Worm (Caenorhabditis elegans) whole organism, L2 larva: Measurements from ENCODE around the gene zmp-1.
A peak's percentile ranks its signal among the peaks of the same experiment; 100 is the strongest.

Experiments
- C34F6.9 ChIP-seq: fragments of 150-350 bp; optimal IDR thresholded peaks from 2 replicates; lab custom pipeline; 2014; ENCODE audit warnings: missing biosample characterization, missing genetic modification characterization
- F13H6.1 ChIP-seq: sonication (generic microtip); optimal IDR thresholded peaks from 2 replicates; lab custom pipeline; 2016; ENCODE audit warnings: missing genetic modification characterization, missing compliant biosample characterization
- R02D3.7 ChIP-seq: fragments of 150-350 bp; optimal IDR thresholded peaks from 2 replicates; lab custom pipeline; 2014; ENCODE audit warnings: missing biosample characterization, missing genetic modification characterization
- Y55F3AM.14 ChIP-seq: fragments of 200-800 bp; sonication (Bioruptor generic); optimal IDR thresholded peaks from 2 replicates; lab custom pipeline; 2018; ENCODE audit warnings: mild to moderate bottlenecking, missing genetic modification characterization, missing compliant biosample characterization
- aly-2 ChIP-seq: fragments of 150-350 bp; optimal IDR thresholded peaks from 2 replicates; lab custom pipeline; 2014; ENCODE audit warnings: missing biosample characterization, missing genetic modification characterization
- ama-1 ChIP-seq: fragments of 150-350 bp; optimal IDR thresholded peaks from 2 replicates; lab custom pipeline; 2018; ENCODE audit warnings: inconsistent platforms
- blmp-1 ChIP-seq: sonication (generic microtip); optimal IDR thresholded peaks from 2 replicates; lab custom pipeline; 2017; ENCODE audit warnings: missing genetic modification characterization, mild to moderate bottlenecking, missing compliant biosample characterization, antibody characterized with exemption, moderate library complexity; ENCODE audit not compliant: insufficient read depth
- ceh-16 ChIP-seq: fragments of 150-350 bp; optimal IDR thresholded peaks from 2 replicates; lab custom pipeline; 2014; ENCODE audit warnings: missing biosample characterization, missing genetic modification characterization
- ceh-82 ChIP-seq: fragments of 150-350 bp; optimal IDR thresholded peaks from 2 replicates; lab custom pipeline; 2014; ENCODE audit warnings: missing biosample characterization, missing genetic modification characterization
- crh-2 ChIP-seq: sonication (generic microtip); optimal IDR thresholded peaks from 2 replicates; lab custom pipeline; 2017; ENCODE audit warnings: missing biosample characterization, missing genetic modification characterization
- dmd-4 ChIP-seq: sonication (generic microtip); optimal IDR thresholded peaks from 2 replicates; lab custom pipeline; 2017; ENCODE audit warnings: missing biosample characterization, missing genetic modification characterization
- egl-27 ChIP-seq: sonication (generic microtip); optimal IDR thresholded peaks from 3 replicates; lab custom pipeline; 2017; ENCODE audit warnings: missing biosample characterization, missing genetic modification reagents, missing genetic modification characterization
- elt-1 ChIP-seq: fragments of 150-350 bp; optimal IDR thresholded peaks from 2 replicates; lab custom pipeline; 2014; ENCODE audit warnings: missing biosample characterization, missing genetic modification characterization
- fos-1 ChIP-seq: fragments of 150-350 bp; optimal IDR thresholded peaks from 2 replicates; lab custom pipeline; 2014; ENCODE audit warnings: missing biosample characterization, missing genetic modification characterization
- lin-13 ChIP-seq: fragments of 150-350 bp; optimal IDR thresholded peaks from 2 replicates; lab custom pipeline; 2014; ENCODE audit warnings: missing biosample characterization, missing genetic modification reagents, missing genetic modification characterization
- lsy-2 ChIP-seq, 2 experiments: fragments of 150-350 bp in 1 of 2; sonication (generic microtip) in 1 of 2; optimal IDR thresholded peaks; 2 replicates each; lab custom pipeline; 2014 to 2017; ENCODE audit warnings: missing biosample characterization in 2 of 2, missing genetic modification characterization in 2 of 2
- mab-5 ChIP-seq: fragments of 150-350 bp; optimal IDR thresholded peaks from 2 replicates; lab custom pipeline; 2014; ENCODE audit warnings: missing biosample characterization, missing genetic modification characterization
- nhr-10 ChIP-seq: sonication (generic microtip); optimal IDR thresholded peaks from 2 replicates; lab custom pipeline; 2017; ENCODE audit warnings: missing biosample characterization, missing genetic modification characterization
- nhr-12 ChIP-seq: fragments of 150-350 bp; optimal IDR thresholded peaks from 2 replicates; lab custom pipeline; 2014; ENCODE audit warnings: missing biosample characterization, missing genetic modification characterization
- nhr-129 ChIP-seq: fragments of 150-350 bp; optimal IDR thresholded peaks from 2 replicates; lab custom pipeline; 2014; ENCODE audit warnings: missing biosample characterization, missing genetic modification characterization
- nhr-21 ChIP-seq: fragments of 150-350 bp; optimal IDR thresholded peaks from 2 replicates; lab custom pipeline; 2014; ENCODE audit warnings: missing biosample characterization, missing genetic modification characterization
- nhr-23 ChIP-seq: fragments of 150-350 bp; optimal IDR thresholded peaks from 2 replicates; lab custom pipeline; 2014; ENCODE audit warnings: missing biosample characterization, missing genetic modification reagents, missing genetic modification characterization
- nhr-77 ChIP-seq: fragments of 150-350 bp; optimal IDR thresholded peaks from 2 replicates; lab custom pipeline; 2014; ENCODE audit warnings: missing biosample characterization, missing genetic modification characterization
- peb-1 ChIP-seq: fragments of 150-350 bp; optimal IDR thresholded peaks from 2 replicates; lab custom pipeline; 2014; ENCODE audit warnings: missing biosample characterization, missing genetic modification characterization
- sem-4 ChIP-seq: fragments of 150-350 bp; optimal IDR thresholded peaks from 2 replicates; lab custom pipeline; 2014; ENCODE audit warnings: missing biosample characterization, missing genetic modification reagents, missing genetic modification characterization
- skn-1 ChIP-seq: sonication (generic microtip); optimal IDR thresholded peaks from 2 replicates; lab custom pipeline; 2017; ENCODE audit warnings: missing biosample characterization, missing genetic modification characterization
- sma-3 ChIP-seq: sonication (generic microtip); optimal IDR thresholded peaks from 2 replicates; lab custom pipeline; 2016; ENCODE audit warnings: missing genetic modification reagents, missing genetic modification characterization, missing compliant biosample characterization
- sma-9 ChIP-seq, 2 experiments: fragments of 150-350 bp in 1 of 2; sonication (generic microtip) in 1 of 2; optimal IDR thresholded peaks; 2 replicates each; lab custom pipeline; 2014 to 2016; ENCODE audit warnings: missing genetic modification characterization in 2 of 2, mild to moderate bottlenecking in 1 of 2, missing biosample characterization in 1 of 2, missing compliant biosample characterization in 1 of 2, missing genetic modification reagents in 1 of 2, moderate library complexity in 1 of 2
- snpc-4 ChIP-seq: fragments of 150-350 bp; optimal IDR thresholded peaks from 2 replicates; lab custom pipeline; 2014; ENCODE audit warnings: missing biosample characterization, missing genetic modification characterization
- unc-55 ChIP-seq: fragments of 150-350 bp; sonication (generic microtip); optimal IDR thresholded peaks from 3 replicates; lab custom pipeline; 2014; ENCODE audit warnings: missing biosample characterization, missing genetic modification reagents, missing genetic modification characterization
- unc-62 ChIP-seq: fragments of 150-350 bp; optimal IDR thresholded peaks from 2 replicates; lab custom pipeline; 2014; ENCODE audit warnings: missing biosample characterization, missing genetic modification reagents, missing genetic modification characterization
- ztf-1 ChIP-seq: fragments of 200-800 bp; sonication (Bioruptor generic); conservative IDR thresholded peaks from 2 replicates; pipeline ENCODE4 v1.3.6; 2022; ENCODE audit warnings: missing genetic modification characterization, missing compliant biosample characterization
- ztf-4 ChIP-seq: fragments of 150-350 bp; optimal IDR thresholded peaks from 2 replicates; lab custom pipeline; 2014; ENCODE audit warnings: missing biosample characterization, missing genetic modification characterization

zmp-1 gene

ce11 chrIII:5965839-5966463, 33.2 kb upstream of the zmp-1 start, which contains the start of gene dct-6:
Gene dct-6, plus strand, starts transcription at chrIII:5966413.
- TF ChIP-seq egl-27 (tag; lab: Kevin White, UChicago) (no peak), sma-3 (GFP tag; lab: Kevin White, UChicago) (no peak), elt-1 (tag; lab: Kevin White, UChicago) (no peak), fos-1 (peak; percentile 79)
- TF ChIP-seq, all 48 proteins: peak for 1

ce11 chrIII:5965368-5965767, 32.6 kb upstream of the zmp-1 start:
- TF ChIP-seq ceh-16, result peak; percentile 87
- no peak for TF ChIP-seq crh-2

- TF ChIP-seq fos-1 (peak; percentile 41), ceh-16 (peak; percentile 51), F13H6.1 (peak; percentile 11), ztf-1 (no peak), nhr-129 (tag; lab: Kevin White, UChicago) (peak; percentile 6), ztf-4 (tag; lab: Kevin White, UChicago) (no peak)
These were observed 31.4 kb upstream of the zmp-1 start for ce11 chrIII:5964058-5964632.

- TF ChIP-seq ceh-82 (tag; lab: Kevin White, UChicago), result no peak
- TF ChIP-seq, all 48 proteins: peak for 0
These were observed 28.8 kb upstream of the zmp-1 start for ce11 chrIII:5961560-5961959.

- peak; percentile 0 for TF ChIP-seq unc-55 (GFP tag; lab: Kevin White, UChicago)
- no peak for TF ChIP-seq F13H6.1
- peak; percentile 13 for TF ChIP-seq fos-1
- no peak for TF ChIP-seq nhr-21
- peak in 1 of 2 experiments; percentile 7 for TF ChIP-seq lsy-2 (tag; optimal IDR thresholded peaks at IDR 0.05; lab: Kevin White, UChicago)
- TF ChIP-seq C34F6.9 (tag; lab: Kevin White, UChicago), result no peak
These were observed 26.3 kb upstream of the zmp-1 start for ce11 chrIII:5959049-5959448.

- TF ChIP-seq C34F6.9 (tag; lab: Kevin White, UChicago), result peak; percentile 58
- peak; percentile 10 for TF ChIP-seq ama-1 (lab: Kevin White, UChicago)
- no peak for TF ChIP-seq egl-27 (tag; lab: Kevin White, UChicago)
- TF ChIP-seq unc-55 (GFP tag; lab: Kevin White, UChicago), result peak; percentile 59
- no peak for TF ChIP-seq snpc-4 (tag; lab: Kevin White, UChicago)
- no peak for TF ChIP-seq fos-1
- peak in 1 of 2 experiments; percentile 37 for TF ChIP-seq lsy-2 (tag; optimal IDR thresholded peaks at IDR 0.05; lab: Kevin White, UChicago)
- no peak for TF ChIP-seq nhr-77 (tag; lab: Kevin White, UChicago)
- peak; percentile 5 for TF ChIP-seq lin-13 (GFP tag; lab: Kevin White, UChicago)
- no peak for TF ChIP-seq nhr-23 (tag; lab: Kevin White, UChicago)
- TF ChIP-seq R02D3.7, result no peak
- no peak for TF ChIP-seq dmd-4 (tag; lab: Kevin White, UChicago)
- TF ChIP-seq aly-2 (tag; lab: Kevin White, UChicago), result no peak
- TF ChIP-seq, all 48 proteins: peak for 5
These were observed 25.6 kb upstream of the zmp-1 start, which contains the start of the genes nono-1 and nop-1 for ce11 chrIII:5958172-5958886. Gene nono-1, minus strand, starts transcription at chrIII:5958246. Gene nop-1, plus strand, starts transcription at chrIII:5958722.

- no peak for TF ChIP-seq peb-1 (tag; lab: Kevin White, UChicago)
- TF ChIP-seq nhr-12, result no peak
- no peak for TF ChIP-seq skn-1 (tag; lab: Kevin White, UChicago)
- TF ChIP-seq Y55F3AM.14 (GFP tag; lab: Kevin White, UChicago), result no peak
- no peak for TF ChIP-seq blmp-1 (tag; lab: Kevin White, UChicago)
- TF ChIP-seq mab-5 (tag; lab: Kevin White, UChicago), result no peak
- no peak for TF ChIP-seq nhr-10
- TF ChIP-seq lin-13 (GFP tag; lab: Kevin White, UChicago), result no peak
- TF ChIP-seq sma-9 (GFP tag; optimal IDR thresholded peaks at IDR 0.05; lab: Kevin White, UChicago), result no peak
- TF ChIP-seq sma-9 (tag; optimal IDR thresholded peaks at IDR 0.05; lab: Kevin White, UChicago), result no peak
- TF ChIP-seq aly-2 (tag; lab: Kevin White, UChicago), result no peak
- no peak for TF ChIP-seq sem-4 (tag; lab: Kevin White, UChicago)
- no peak for TF ChIP-seq unc-62 (GFP tag; lab: Kevin White, UChicago)
These were observed 21.1 kb upstream of the zmp-1 start for ce11 chrIII:5953913-5954290.
